Fruit fly (Drosophila melanogaster) whole organism, embryonic: ENCODE results near the gene CG7362.
A peak's percentile ranks its signal among the peaks of the same experiment; 100 is the strongest.

ENCODE experiments used
- Atf3 ChIP-seq: fragments of 200-800 bp; sonication (Bioruptor generic); optimal IDR thresholded peaks from 3 replicates; lab custom pipeline; 2016; ENCODE audit warnings: missing biosample characterization, missing genetic modification characterization
- Bdp1 ChIP-seq: fragments of 200-800 bp; sonication (Bioruptor generic); optimal IDR thresholded peaks from 3 replicates; lab custom pipeline; 2016; ENCODE audit warnings: missing biosample characterization, missing genetic modification characterization
- CG10366 ChIP-seq: fragments of 200-800 bp; sonication (Bioruptor generic); IDR thresholded peaks from 2 replicates; pipeline ENCODE4 v1.3.6; 2022; ENCODE audit warnings: missing biosample characterization, missing genetic modification characterization
- CG11504 ChIP-seq: fragments of 200-800 bp; sonication (Bioruptor generic); optimal IDR thresholded peaks from 3 replicates; lab custom pipeline; 2019; ENCODE audit warnings: missing biosample characterization, mild to moderate bottlenecking, missing genetic modification characterization, moderate library complexity
- CG12769 ChIP-seq: fragments of 200-800 bp; sonication (Bioruptor generic); optimal IDR thresholded peaks from 2 replicates; lab custom pipeline; 2019; ENCODE audit warnings: missing biosample characterization, mild to moderate bottlenecking, missing genetic modification characterization, moderate library complexity
- CG1529 ChIP-seq: fragments of 200-800 bp; sonication (Bioruptor generic); optimal IDR thresholded peaks from 3 replicates; lab custom pipeline; 2018; ENCODE audit warnings: missing biosample characterization, missing genetic modification characterization
- CG1603 ChIP-seq: fragments of 200-800 bp; sonication (Bioruptor generic); optimal IDR thresholded peaks from 2 replicates; lab custom pipeline; 2019; ENCODE audit warnings: missing biosample characterization, mild to moderate bottlenecking, missing genetic modification characterization, moderate library complexity
- CG16779 ChIP-seq: fragments of 200-800 bp; sonication (Bioruptor generic); IDR thresholded peaks from 2 replicates; pipeline ENCODE4 v1.3.6; 2022; ENCODE audit warnings: missing biosample characterization, missing genetic modification characterization
- CG17385 ChIP-seq: fragments of 200-800 bp; sonication (Bioruptor generic); optimal IDR thresholded peaks from 3 replicates; lab custom pipeline; 2018; ENCODE audit warnings: missing biosample characterization, mild to moderate bottlenecking, missing genetic modification characterization
- CG1832 ChIP-seq: fragments of 200-800 bp; sonication (Bioruptor generic); optimal IDR thresholded peaks from 2 replicates; lab custom pipeline; 2017; ENCODE audit warnings: missing biosample characterization, mild to moderate bottlenecking, missing genetic modification characterization, inconsistent platforms
- CG30020 ChIP-seq: fragments of 200-800 bp; optimal IDR thresholded peaks from 2 replicates; lab custom pipeline; 2019; ENCODE audit warnings: missing biosample characterization, mild to moderate bottlenecking, missing genetic modification characterization, moderate library complexity
- CG30403 ChIP-seq: fragments of 200-800 bp; sonication (Bioruptor generic); optimal IDR thresholded peaks from 3 replicates; lab custom pipeline; 2016; ENCODE audit warnings: missing biosample characterization, missing genetic modification characterization
- CG31224 ChIP-seq: fragments of 200-800 bp; sonication (Bioruptor generic); IDR thresholded peaks from 2 replicates; pipeline ENCODE4 v1.3.6; 2022; ENCODE audit warnings: missing biosample characterization, missing genetic modification characterization
- CG3163 ChIP-seq: fragments of 200-800 bp; sonication (Bioruptor generic); optimal IDR thresholded peaks from 3 replicates; lab custom pipeline; 2016; ENCODE audit warnings: missing biosample characterization, missing genetic modification characterization
- CG32767 ChIP-seq: fragments of 200-800 bp; sonication (Bioruptor generic); IDR thresholded peaks from 2 replicates; pipeline ENCODE4 v1.3.6; 2022; ENCODE audit warnings: missing biosample characterization, missing genetic modification characterization
- CG3995 ChIP-seq: fragments of 200-800 bp; sonication (Bioruptor generic); optimal IDR thresholded peaks from 3 replicates; lab custom pipeline; 2016; ENCODE audit warnings: missing biosample characterization, missing genetic modification characterization
- CG4424 ChIP-seq: fragments of 200-800 bp; sonication (Bioruptor generic); optimal IDR thresholded peaks from 3 replicates; lab custom pipeline; 2016; ENCODE audit warnings: missing biosample characterization, missing genetic modification characterization
- CG4854 ChIP-seq: fragments of 200-800 bp; sonication (Bioruptor generic); optimal IDR thresholded peaks from 2 replicates; lab custom pipeline; 2016; ENCODE audit warnings: missing biosample characterization, missing genetic modification characterization, inconsistent platforms
- CG5953 ChIP-seq: fragments of 200-800 bp; sonication (Bioruptor generic); IDR thresholded peaks from 2 replicates; pipeline ENCODE4 v1.3.6; 2022; ENCODE audit warnings: missing biosample characterization, missing genetic modification characterization
- CG6272 ChIP-seq: fragments of 200-800 bp; sonication (Bioruptor generic); IDR thresholded peaks from 2 replicates; pipeline ENCODE4 v1.3.6; 2022; ENCODE audit warnings: missing biosample characterization, missing genetic modification characterization
- CG7357 ChIP-seq: fragments of 200-800 bp; sonication (Bioruptor generic); IDR thresholded peaks from 3 replicates; pipeline ENCODE4 v1.3.6; 2022; ENCODE audit warnings: missing biosample characterization, missing genetic modification characterization
- CG7745 ChIP-seq: fragments of 200-800 bp; sonication (Bioruptor generic); optimal IDR thresholded peaks from 2 replicates; lab custom pipeline; 2018; ENCODE audit warnings: missing biosample characterization, mild to moderate bottlenecking, missing genetic modification characterization, moderate library complexity
- CG7786 ChIP-seq: fragments of 200-800 bp; sonication (Bioruptor generic); optimal IDR thresholded peaks from 2 replicates; lab custom pipeline; 2016; ENCODE audit warnings: missing biosample characterization, missing genetic modification characterization
- CG8089 ChIP-seq: fragments of 200-800 bp; sonication (Bioruptor generic); optimal IDR thresholded peaks from 3 replicates; lab custom pipeline; 2016; ENCODE audit warnings: missing biosample characterization, missing genetic modification characterization
- CoRest ChIP-seq: fragments of 200-800 bp; sonication (Bioruptor generic); optimal IDR thresholded peaks from 3 replicates; lab custom pipeline; 2018; ENCODE audit warnings: missing biosample characterization, mild to moderate bottlenecking, missing genetic modification characterization, moderate library complexity
- CrebB ChIP-seq: fragments of 200-800 bp; sonication (Bioruptor generic); optimal IDR thresholded peaks from 3 replicates; lab custom pipeline; 2018; ENCODE audit warnings: missing biosample characterization, mild to moderate bottlenecking, missing genetic modification characterization
- Ets65A ChIP-seq: fragments of 200-800 bp; sonication (Bioruptor generic); peaks from one replicate; lab custom pipeline; 2016; ENCODE audit warnings: missing biosample characterization, missing genetic modification characterization
- Fer3 ChIP-seq: fragments of 200-800 bp; sonication (Bioruptor generic); optimal IDR thresholded peaks from 2 replicates; lab custom pipeline; 2018; ENCODE audit warnings: missing biosample characterization, mild to moderate bottlenecking, missing genetic modification characterization, moderate library complexity
- Lpt ChIP-seq: fragments of >200 bp; optimal IDR thresholded peaks from 2 replicates; lab custom pipeline; 2018; ENCODE audit warnings: missing biosample characterization, missing genetic modification characterization
- NK7.1 ChIP-seq: fragments of 200-800 bp; sonication (Bioruptor generic); optimal IDR thresholded peaks from 3 replicates; lab custom pipeline; 2016; ENCODE audit warnings: missing biosample characterization, missing genetic modification characterization
- Oli ChIP-seq: fragments of 200-800 bp; sonication (Bioruptor generic); optimal IDR thresholded peaks from 2 replicates; lab custom pipeline; 2018; ENCODE audit warnings: missing biosample characterization, mild to moderate bottlenecking, missing genetic modification characterization, moderate library complexity
- Rx ChIP-seq: fragments of 200-800 bp; sonication (Bioruptor generic); IDR thresholded peaks from 2 replicates; pipeline ENCODE4 v1.3.6; 2022; ENCODE audit warnings: missing biosample characterization, missing genetic modification characterization
- Scr ChIP-seq: fragments of 200-800 bp; sonication (Bioruptor generic); IDR thresholded peaks from 2 replicates; pipeline ENCODE4 v1.3.6; 2022; ENCODE audit warnings: missing biosample characterization, missing genetic modification characterization; ENCODE audit not compliant: partially characterized antibody
- ara ChIP-seq: fragments of 200-800 bp; sonication (Bioruptor generic); IDR thresholded peaks from 2 replicates; pipeline ENCODE4 v1.3.6; 2022; ENCODE audit warnings: missing biosample characterization, missing genetic modification characterization
- chinmo ChIP-seq: fragments of 200-800 bp; sonication (Bioruptor generic); IDR thresholded peaks from 4 replicates; pipeline ENCODE4 v1.3.6; 2022; ENCODE audit warnings: missing biosample characterization, missing genetic modification characterization; ENCODE audit not compliant: partially characterized antibody
- crc ChIP-seq: fragments of 200-800 bp; sonication (Bioruptor generic); optimal IDR thresholded peaks from 2 replicates; lab custom pipeline; 2016; ENCODE audit warnings: missing biosample characterization, missing genetic modification characterization
- da ChIP-seq: fragments of 200-800 bp; sonication (Bioruptor generic); optimal IDR thresholded peaks from 2 replicates; lab custom pipeline; 2016; ENCODE audit warnings: missing biosample characterization, missing genetic modification characterization
- dm ChIP-seq: fragments of 200-800 bp; sonication (Bioruptor generic); optimal IDR thresholded peaks from 3 replicates; lab custom pipeline; 2016; ENCODE audit warnings: missing biosample characterization, missing genetic modification characterization
- esg ChIP-seq: fragments of 200-800 bp; sonication (Bioruptor generic); conservative IDR thresholded peaks from 2 replicates; pipeline ENCODE4 v1.3.6; 2022; ENCODE audit warnings: missing biosample characterization, missing genetic modification characterization
- gem ChIP-seq: fragments of 200-800 bp; sonication (Bioruptor generic); optimal IDR thresholded peaks from 2 replicates; lab custom pipeline; 2019; ENCODE audit warnings: missing biosample characterization, mild to moderate bottlenecking, missing genetic modification characterization, moderate library complexity
- gsb ChIP-seq: fragments of 200-800 bp; sonication (Bioruptor generic); IDR thresholded peaks from 2 replicates; pipeline ENCODE4 v1.3.6; 2022; ENCODE audit warnings: missing biosample characterization, missing genetic modification characterization
- gt ChIP-seq: fragments of 200-800 bp; sonication (Bioruptor generic); IDR thresholded peaks from 2 replicates; pipeline ENCODE4 v1.3.6; 2022; ENCODE audit warnings: missing biosample characterization, missing genetic modification characterization
- hb ChIP-seq: fragments of 200-800 bp; sonication (Bioruptor generic); IDR thresholded peaks from 3 replicates; pipeline ENCODE4 v1.3.6; 2022; ENCODE audit warnings: missing biosample characterization, missing genetic modification characterization; ENCODE audit not compliant: partially characterized antibody
- kni ChIP-seq: fragments of 200-800 bp; sonication (Bioruptor generic); optimal IDR thresholded peaks from 3 replicates; lab custom pipeline; 2017; ENCODE audit warnings: mild to moderate bottlenecking, missing biosample characterization, missing genetic modification reagents, missing genetic modification characterization
- oc ChIP-seq: fragments of 200-800 bp; sonication (Bioruptor generic); optimal IDR thresholded peaks from 2 replicates; lab custom pipeline; 2018; ENCODE audit warnings: missing biosample characterization, mild to moderate bottlenecking, missing genetic modification characterization, moderate library complexity
- pb ChIP-seq: fragments of 200-800 bp; sonication (Bioruptor generic); optimal IDR thresholded peaks from 3 replicates; lab custom pipeline; 2016; ENCODE audit warnings: missing biosample characterization, missing genetic modification characterization
- pita ChIP-seq: fragments of 200-800 bp; sonication (Bioruptor generic); optimal IDR thresholded peaks from 2 replicates; lab custom pipeline; 2017; ENCODE audit warnings: missing biosample characterization, mild to moderate bottlenecking, missing genetic modification characterization
- pzg ChIP-seq: fragments of 200-800 bp; sonication (Bioruptor generic); optimal IDR thresholded peaks from 3 replicates; lab custom pipeline; 2018; ENCODE audit warnings: missing biosample characterization, mild to moderate bottlenecking, missing genetic modification characterization, moderate library complexity
- sima ChIP-seq: fragments of 200-800 bp; sonication (Bioruptor generic); optimal IDR thresholded peaks from 2 replicates; lab custom pipeline; 2016; ENCODE audit warnings: missing biosample characterization, missing genetic modification characterization
- sna ChIP-seq: fragments of 200-800 bp; sonication (Bioruptor generic); IDR thresholded peaks from 2 replicates; pipeline ENCODE4 v1.3.6; 2022; ENCODE audit warnings: missing biosample characterization, missing genetic modification characterization; ENCODE audit not compliant: partially characterized antibody
- so ChIP-seq: fragments of 200-800 bp; sonication (Bioruptor generic); IDR thresholded peaks from 3 replicates; pipeline ENCODE4 v1.3.6; 2022; ENCODE audit warnings: missing biosample characterization, missing genetic modification characterization
- yki ChIP-seq: fragments of >200 bp; optimal IDR thresholded peaks from 3 replicates; lab custom pipeline; 2018
- zfh1 ChIP-seq: fragments of 200-800 bp; sonication (Bioruptor generic); IDR thresholded peaks from 3 replicates; pipeline ENCODE4 v1.3.6; 2022; ENCODE audit warnings: missing biosample characterization, missing genetic modification characterization

Gene CG7362

dm6 chr3R:14739088-14739487, 15.2 kb downstream of the CG7362 start:
- TF ChIP-seq CG5953 (GFP tag; lab: Robert Waterston, UW) (0 out of 2 replicates have a peak, but pooled peaks have one; percentile 25), CG7745 (tag; lab: Kevin White, UChicago) (peak; percentile 99), NK7.1 (GFP tag; lab: Kevin White, UChicago) (no peak), kni (GFP tag; lab: Kevin White, UChicago) (peak; percentile 32), CG12769 (tag; lab: Kevin White, UChicago) (peak; percentile 57), CG4854 (GFP tag; lab: Kevin White, UChicago) (no peak), CrebB (tag; lab: Kevin White, UChicago) (peak; percentile 49), so (GFP tag; lab: Robert Waterston, UW) (no peak), CG10366 (GFP tag; lab: Robert Waterston, UW) (no peak), ara (GFP tag; lab: Robert Waterston, UW) (no peak), dm (peak; percentile 6), zfh1 (peak; percentile 46; the same call in 1 of the 3 replicates), CG7786 (GFP tag; lab: Kevin White, UChicago) (no peak), Scr (GFP tag; lab: Robert Waterston, UW) (no peak), gt (no peak), crc (GFP tag; lab: Kevin White, UChicago) (no peak), gsb (no peak), CG7357 (GFP tag; lab: Robert Waterston, UW) (no peak), oc (tag; lab: Kevin White, UChicago) (peak; percentile 75), sima (GFP tag; lab: Kevin White, UChicago) (no peak), CG1529 (GFP tag; lab: Kevin White, UChicago) (no peak), CG16779 (GFP tag; lab: Robert Waterston, UW) (peak; percentile 74), Bdp1 (no peak), CG1832 (GFP tag; lab: Kevin White, UChicago) (peak; percentile 97), Oli (tag; lab: Kevin White, UChicago) (no peak), da (GFP tag; lab: Kevin White, UChicago) (no peak), CG3995 (GFP tag; lab: Kevin White, UChicago) (no peak), Lpt (no peak), CG31224 (no peak), pita (no peak), CG30403 (GFP tag; lab: Kevin White, UChicago) (no peak), pb (GFP tag; lab: Kevin White, UChicago) (no peak), Atf3 (GFP tag; lab: Kevin White, UChicago) (no peak), yki (no peak), Ets65A (GFP tag; lab: Kevin White, UChicago) (no peak), CG3163 (GFP tag; lab: Kevin White, UChicago) (no peak), esg (no peak), CG32767 (GFP tag; lab: Robert Waterston, UW) (0 out of 2 replicates have a peak, but pooled peaks have one; percentile 20), hb (GFP tag; lab: Robert Waterston, UW) (no peak), sna (GFP tag; lab: Robert Waterston, UW) (peak; percentile 63), Rx (GFP tag; lab: Robert Waterston, UW) (no peak), gem (no peak), CG17385 (GFP tag; lab: Kevin White, UChicago) (peak; percentile 10), CG1603 (tag; lab: Kevin White, UChicago) (peak; percentile 16), CG8089 (no peak), CG30020 (tag; lab: Kevin White, UChicago) (no peak), pzg (GFP tag; lab: Kevin White, UChicago) (peak; percentile 57), Fer3 (tag; lab: Kevin White, UChicago) (no peak), CG4424 (no peak), chinmo (peak; percentile 92), CG6272 (GFP tag; lab: Robert Waterston, UW) (no peak), CG11504 (no peak), CoRest (tag; lab: Kevin White, UChicago) (no peak)
